Worm (Caenorhabditis elegans): ENCODE measurements around the gene scl-15.

scl-15 gene

DNA sequence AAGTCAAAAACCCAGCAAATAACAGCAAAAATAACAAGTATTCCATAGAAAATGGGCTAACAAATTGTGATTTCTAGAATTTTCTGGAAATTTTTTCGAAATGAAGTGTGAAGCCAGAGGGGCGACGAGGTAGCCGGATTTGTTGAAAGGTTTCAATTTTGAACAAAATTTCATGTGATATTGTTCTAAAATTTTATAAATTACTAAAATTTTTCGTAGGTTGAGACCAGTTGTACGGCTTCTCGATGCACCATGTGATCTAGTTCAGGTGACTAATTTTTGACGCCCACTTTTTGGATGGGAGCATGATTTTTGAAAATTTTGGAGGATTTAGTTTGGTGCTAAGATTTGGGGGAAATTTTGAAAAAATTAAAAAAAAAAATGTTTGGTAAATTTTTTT is 25.2 kb downstream of the scl-15 start, which contains the start of gene gcy-19:
gcy-19 (minus strand) TSS at position 101 of the 400 bp plus-strand sequence.
- TF ChIP-seq lin-15B (tag; optimal IDR thresholded peaks at IDR 0.05) = no peak
- no peak for TF ChIP-seq nhr-43 (tag; optimal IDR thresholded peaks at IDR 0.05; ENCODE audit: poor library complexity, severe bottlenecking)
- TF ChIP-seq ZK546.5 (tag; optimal IDR thresholded peaks at IDR 0.05) = no peak
- no peak for TF ChIP-seq fkh-2 (tag; optimal IDR thresholded peaks at IDR 0.05)
- no peak for TF ChIP-seq ceh-82 (tag; optimal IDR thresholded peaks at IDR 0.05)
- TF ChIP-seq nhr-25 (tag; optimal IDR thresholded peaks at IDR 0.05) = no peak
- TF ChIP-seq nhr-77 (tag; optimal IDR thresholded peaks at IDR 0.05) = no peak
- no peak for TF ChIP-seq daf-12 (tag; optimal IDR thresholded peaks at IDR 0.05)
- no peak for TF ChIP-seq sea-2 (GFP tag; optimal IDR thresholded peaks at IDR 0.05)
- no peak for TF ChIP-seq ztf-11 (tag; optimal IDR thresholded peaks at IDR 0.05)

DNA sequence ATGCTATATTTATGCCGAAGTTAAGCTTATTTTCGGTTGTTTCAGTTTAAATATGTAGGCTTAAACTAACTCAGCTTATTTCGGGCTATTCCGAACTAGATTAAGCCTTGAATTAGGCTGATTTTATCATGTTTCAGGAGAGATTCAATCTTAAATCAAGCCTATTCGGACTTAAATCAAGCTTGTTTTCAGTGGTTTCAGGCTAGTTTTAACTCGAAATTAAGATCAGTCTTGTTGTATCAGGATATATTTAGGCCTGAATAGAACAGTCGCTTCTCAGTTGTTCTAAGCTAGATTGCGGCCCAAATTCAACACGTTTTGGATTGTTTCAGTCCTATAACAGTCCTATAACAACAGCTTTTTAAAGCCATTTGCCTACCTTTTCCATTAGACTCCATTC is 32.7 kb downstream of the scl-15 start:
- no peak for TF ChIP-seq fos-1 (tag; optimal IDR thresholded peaks at IDR 0.05)

DNA sequence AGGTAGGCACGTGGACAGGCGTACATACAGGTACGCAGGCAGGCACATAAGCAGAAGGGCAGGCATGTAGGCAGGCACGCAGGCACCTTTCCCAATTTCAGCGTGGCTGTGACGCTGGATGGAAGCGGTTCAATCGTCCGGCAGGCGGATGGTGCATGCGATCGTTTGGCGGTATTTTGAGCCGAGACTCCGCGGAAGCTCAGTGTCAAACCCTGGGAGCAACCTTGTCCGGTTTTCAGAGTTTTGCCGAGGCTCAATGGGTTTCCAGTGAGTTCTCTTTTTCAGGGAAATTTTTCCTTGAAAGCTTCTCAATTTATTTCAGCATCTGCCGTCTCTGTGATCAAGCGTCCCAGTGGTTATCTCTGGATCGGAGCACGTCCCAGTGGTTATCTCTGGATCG is 34.3 kb downstream of the scl-15 start:
- no peak for TF ChIP-seq tbx-2 (tag; optimal IDR thresholded peaks at IDR 0.05)
- no peak for TF ChIP-seq unc-39 (tag; optimal IDR thresholded peaks at IDR 0.05)
- TF ChIP-seq nhr-12 (tag; optimal IDR thresholded peaks at IDR 0.05) = no peak
- no peak for TF ChIP-seq nhr-28 (tag; optimal IDR thresholded peaks at IDR 0.05)
- no peak for TF ChIP-seq elt-2 (tag; optimal IDR thresholded peaks at IDR 0.05)
- TF ChIP-seq egl-27 (tag; optimal IDR thresholded peaks at IDR 0.05) = no peak
- TF ChIP-seq jun-1 (tag; optimal IDR thresholded peaks at IDR 0.05) = no peak

DNA sequence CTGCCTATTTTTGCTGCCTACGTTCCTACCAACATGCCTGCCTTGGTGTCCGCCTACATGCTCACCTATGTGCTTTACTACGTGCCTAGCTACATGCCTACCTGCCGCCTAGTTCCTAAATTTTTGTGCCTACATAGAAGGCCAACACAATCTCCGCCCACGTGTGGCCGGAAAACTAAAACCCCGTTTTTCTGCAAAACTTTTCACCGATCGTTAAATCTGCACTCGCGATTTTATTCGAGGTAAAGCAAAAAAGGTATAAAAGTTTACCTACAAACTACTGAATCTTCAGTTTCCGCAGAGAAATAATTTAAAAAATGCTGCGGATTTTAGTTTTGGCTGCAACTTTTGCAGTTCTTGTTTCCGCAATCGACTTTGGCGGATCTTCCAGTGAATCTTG is 35.1 kb downstream of the scl-15 start, which contains the start of gene clec-124:
clec-124 (plus strand) TSS at position 301 of the 400 bp plus-strand sequence.
- TF ChIP-seq ZK546.5 (tag; optimal IDR thresholded peaks at IDR 0.05) (no peak), nhr-11 (tag; optimal IDR thresholded peaks at IDR 0.05) (no peak), lsy-12 (tag; optimal IDR thresholded peaks at IDR 0.05) (no peak), snpc-4 (tag; optimal IDR thresholded peaks at IDR 0.05) (no peak), fkh-10 (GFP tag; optimal IDR thresholded peaks at IDR 0.05) (no peak), mdl-1 (tag; optimal IDR thresholded peaks at IDR 0.05) (no peak), fkh-2 (tag; optimal IDR thresholded peaks at IDR 0.05) (no peak), tbx-2 (tag; optimal IDR thresholded peaks at IDR 0.05) (no peak), jun-1 (tag; optimal IDR thresholded peaks at IDR 0.05) (no peak), nhr-43 (tag; optimal IDR thresholded peaks at IDR 0.05; ENCODE audit: poor library complexity, severe bottlenecking) (no peak), sea-2 (GFP tag; optimal IDR thresholded peaks at IDR 0.05) (no peak), ceh-28 (tag; optimal IDR thresholded peaks at IDR 0.05) (no peak), unc-39 (tag; optimal IDR thresholded peaks at IDR 0.05) (no peak), ztf-11 (tag; optimal IDR thresholded peaks at IDR 0.05) (no peak), lin-39 (tag; optimal IDR thresholded peaks at IDR 0.05) (no peak), aly-2 (tag; optimal IDR thresholded peaks at IDR 0.05) (no peak), nhr-12 (tag; optimal IDR thresholded peaks at IDR 0.05) (no peak), zag-1 (tag; optimal IDR thresholded peaks at IDR 0.05) (no peak), ceh-16 (tag; optimal IDR thresholded peaks at IDR 0.05) (no peak)

DNA sequence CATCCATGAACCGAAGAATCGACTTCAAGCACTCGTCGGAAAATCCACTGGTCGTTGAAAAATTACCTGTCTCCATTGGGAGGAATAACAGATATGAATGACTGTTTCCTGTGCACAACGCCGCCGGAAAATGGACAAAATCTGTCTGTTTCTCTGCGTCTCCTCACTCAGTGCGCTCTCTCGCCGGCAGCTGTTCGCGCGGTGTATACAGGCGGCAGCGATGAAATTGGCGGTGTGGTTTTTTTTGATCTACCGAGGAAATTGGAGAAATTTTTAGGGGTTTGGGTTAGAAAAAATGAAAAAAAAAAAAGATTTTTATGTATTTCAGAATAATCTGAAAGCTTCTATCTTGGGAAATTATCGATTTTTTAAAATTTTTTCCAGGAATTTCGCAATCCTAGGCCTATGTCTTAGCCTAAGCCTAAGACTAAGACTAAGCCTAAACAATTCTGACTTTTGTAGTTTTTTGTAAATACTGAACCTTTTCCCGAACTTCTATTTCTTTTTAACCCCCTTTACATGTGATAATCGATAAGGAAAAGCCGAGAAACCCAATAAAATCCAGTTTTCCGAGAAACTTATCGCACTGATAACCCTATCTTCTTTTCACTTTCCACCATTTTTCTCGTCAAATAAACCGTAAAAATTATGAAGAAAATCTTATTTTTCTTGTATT is 36.3 kb downstream of the scl-15 start, which contains the start of the genes fbxc-50 and C17F4.2:
fbxc-50 (minus strand) TSS at position 81 of the 676 bp plus-strand sequence.
C17F4.2 (plus strand) TSS at position 626 of the 676 bp plus-strand sequence.
- TF ChIP-seq nhr-237 (tag; optimal IDR thresholded peaks at IDR 0.05) = no peak
- TF ChIP-seq R02D3.7 (tag; optimal IDR thresholded peaks at IDR 0.05) = no peak
- no peak for TF ChIP-seq daf-12 (tag; optimal IDR thresholded peaks at IDR 0.05)
- no peak for TF ChIP-seq snpc-4 (tag; optimal IDR thresholded peaks at IDR 0.05)
- no peak for TF ChIP-seq nhr-67 (tag; optimal IDR thresholded peaks at IDR 0.05)
- no peak for TF ChIP-seq ceh-9 (tag; optimal IDR thresholded peaks at IDR 0.05)
- TF ChIP-seq egl-27 (tag; optimal IDR thresholded peaks at IDR 0.05) = no peak
- TF ChIP-seq tbx-2 (tag; optimal IDR thresholded peaks at IDR 0.05) = no peak
- TF ChIP-seq nhr-77 (tag; optimal IDR thresholded peaks at IDR 0.05) = no peak
- TF ChIP-seq mdl-1 (tag; optimal IDR thresholded peaks at IDR 0.05) = no peak
- no peak for TF ChIP-seq ceh-82 (tag; optimal IDR thresholded peaks at IDR 0.05)
- TF ChIP-seq eor-1 (tag; optimal IDR thresholded peaks at IDR 0.05) = no peak
- no peak for TF ChIP-seq ama-1 (optimal IDR thresholded peaks at IDR 0.05)
- no peak for TF ChIP-seq zag-1 (tag; optimal IDR thresholded peaks at IDR 0.05)
- TF ChIP-seq fkh-10 (GFP tag; optimal IDR thresholded peaks at IDR 0.05) = no peak
- no peak for TF ChIP-seq nhr-25 (tag; optimal IDR thresholded peaks at IDR 0.05)
- TF ChIP-seq pqm-1 (tag; optimal IDR thresholded peaks at IDR 0.05) = no peak
- no peak for TF ChIP-seq nhr-11 (tag; optimal IDR thresholded peaks at IDR 0.05)

Data from whole organism, L3 larva.